Fruit fly (Drosophila melanogaster) whole organism, wandering third instar larva: ENCODE results near the gene Vm26Aa.

ENCODE experiments used
- Mio ChIP-seq: sonication (Bioruptor generic); optimal IDR thresholded peaks from 2 replicates; lab custom pipeline; 2016; ENCODE audit warnings: missing biosample characterization, missing genetic modification characterization
- brk ChIP-seq: fragments of 200-800 bp; sonication (Bioruptor generic); optimal IDR thresholded peaks from 2 replicates; lab custom pipeline; 2016; ENCODE audit warnings: missing biosample characterization, mild to moderate bottlenecking, missing genetic modification characterization
- ey ChIP-seq: fragments of 200-800 bp; sonication (Bioruptor generic); optimal IDR thresholded peaks from 2 replicates; lab custom pipeline; 2016; ENCODE audit warnings: missing biosample characterization, missing genetic modification characterization
- pan ChIP-seq: fragments of >200 bp; optimal IDR thresholded peaks from 2 replicates; lab custom pipeline; 2017

DNA sequence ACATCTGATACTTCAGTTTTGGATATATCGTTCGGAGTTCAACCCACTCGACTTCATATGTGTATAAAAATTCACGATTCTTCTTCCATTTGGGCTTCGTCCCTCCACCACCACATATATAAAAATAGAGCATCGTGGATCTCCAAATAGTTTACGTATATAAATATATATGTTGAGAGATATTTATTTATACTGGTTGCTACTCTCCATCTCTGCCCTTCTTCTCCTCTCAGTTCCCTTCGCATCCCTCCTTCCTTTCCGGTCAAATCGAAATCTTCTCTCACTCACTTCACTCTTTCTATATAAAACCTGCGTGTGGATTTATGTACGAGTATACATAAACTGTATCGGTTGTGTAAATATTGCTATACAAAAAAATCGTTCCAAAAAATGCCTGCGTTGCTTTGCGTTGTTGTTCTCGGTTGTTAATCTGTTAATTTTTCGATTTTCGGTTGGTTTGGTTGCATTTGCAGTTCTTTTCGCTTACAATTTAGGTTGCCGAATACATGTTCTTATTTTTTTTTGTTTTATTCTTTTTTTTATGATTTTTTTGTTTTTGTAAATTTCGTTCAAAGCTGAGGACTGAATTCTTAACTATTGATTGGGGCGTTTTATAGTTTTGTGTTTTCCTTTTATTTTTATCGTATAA is 12.6 kb upstream of the Vm26Aa start:
- no peak for TF ChIP-seq ey (GFP tag; lab: Kevin White, UChicago)
- no peak for TF ChIP-seq pan (lab: Kevin White, UChicago)
- TF ChIP-seq Mio (GFP tag; lab: Kevin White, UChicago), result no peak
- no peak for TF ChIP-seq brk (GFP tag; lab: Kevin White, UChicago)
